Fruit fly (Drosophila melanogaster) whole organism, pupa: ENCODE measurements around the gene Dph4.
A peak's percentile ranks its signal among the peaks of the same experiment; 100 is the strongest.

ENCODE experiments used
- CG10348 ChIP-seq: fragments of 200-800 bp; sonication (Bioruptor generic); IDR thresholded peaks from 2 replicates; pipeline ENCODE4 v1.3.6; 2022; ENCODE audit warnings: missing biosample characterization, missing genetic modification characterization
- CG12605 ChIP-seq: fragments of 200-800 bp; sonication (Bioruptor generic); IDR thresholded peaks from 2 replicates; pipeline ENCODE4 v1.3.6; 2022; ENCODE audit warnings: missing biosample characterization, missing genetic modification characterization
- CG13204 ChIP-seq: fragments of 200-800 bp; sonication (Bioruptor generic); optimal IDR thresholded peaks from 2 replicates; lab custom pipeline; 2018; ENCODE audit warnings: missing biosample characterization, mild to moderate bottlenecking, missing genetic modification characterization, moderate library complexity
- CG14655 ChIP-seq: fragments of 200-800 bp; sonication (Bioruptor generic); optimal IDR thresholded peaks from 3 replicates; lab custom pipeline; 2017; ENCODE audit warnings: mild to moderate bottlenecking, missing biosample characterization, missing genetic modification reagents, missing genetic modification characterization
- CG15710 ChIP-seq: fragments of 200-800 bp; sonication (Bioruptor generic); optimal IDR thresholded peaks from 2 replicates; lab custom pipeline; 2018; ENCODE audit warnings: missing biosample characterization, mild to moderate bottlenecking, missing genetic modification characterization, moderate library complexity
- CG17806 ChIP-seq: fragments of 200-800 bp; sonication (Bioruptor generic); optimal IDR thresholded peaks from 2 replicates; lab custom pipeline; 2018; ENCODE audit warnings: missing biosample characterization, mild to moderate bottlenecking, missing genetic modification characterization, moderate library complexity
- CG32121 ChIP-seq: fragments of 200-800 bp; sonication (Bioruptor generic); IDR thresholded peaks from 2 replicates; pipeline ENCODE4 v1.3.6; 2022; ENCODE audit warnings: missing biosample characterization, missing genetic modification characterization
- CG34367 ChIP-seq: fragments of 200-800 bp; sonication (Bioruptor generic); optimal IDR thresholded peaks from 2 replicates; lab custom pipeline; 2018; ENCODE audit warnings: missing biosample characterization, mild to moderate bottlenecking, missing genetic modification characterization
- CG4496 ChIP-seq: fragments of 200-800 bp; sonication (Bioruptor generic); IDR thresholded peaks from 3 replicates; pipeline ENCODE4 v1.3.6; 2022; ENCODE audit warnings: missing biosample characterization, missing genetic modification characterization
- CG8159 ChIP-seq: fragments of 200-800 bp; sonication (Bioruptor generic); optimal IDR thresholded peaks from 3 replicates; lab custom pipeline; 2018; ENCODE audit warnings: missing biosample characterization, mild to moderate bottlenecking, missing genetic modification characterization, moderate library complexity
- CG8301 ChIP-seq: fragments of 200-800 bp; sonication (Bioruptor generic); optimal IDR thresholded peaks from 2 replicates; lab custom pipeline; 2018; ENCODE audit warnings: missing biosample characterization, mild to moderate bottlenecking, missing genetic modification characterization
- CG9948 ChIP-seq: fragments of 200-800 bp; sonication (Bioruptor generic); optimal IDR thresholded peaks from 2 replicates; lab custom pipeline; 2018; ENCODE audit warnings: missing biosample characterization, mild to moderate bottlenecking, missing genetic modification characterization, moderate library complexity
- D1 ChIP-seq: fragments of 200-800 bp; sonication (Bioruptor generic); optimal IDR thresholded peaks from 2 replicates; lab custom pipeline; 2018; ENCODE audit warnings: missing biosample characterization, mild to moderate bottlenecking, missing genetic modification characterization, moderate library complexity
- EcR ChIP-seq: fragments of 200-800 bp; sonication (Bioruptor generic); optimal IDR thresholded peaks from 3 replicates; lab custom pipeline; 2019; ENCODE audit warnings: missing biosample characterization, missing genetic modification characterization, mild to moderate bottlenecking, moderate library complexity, missing genetic modification reagents
- Ets98B ChIP-seq: fragments of 200-800 bp; sonication (Bioruptor generic); IDR thresholded peaks from 2 replicates; pipeline ENCODE4 v1.3.6; 2022; ENCODE audit warnings: missing biosample characterization, missing genetic modification characterization
- Pif1A ChIP-seq: fragments of 200-800 bp; sonication (Bioruptor generic); optimal IDR thresholded peaks from 3 replicates; lab custom pipeline; 2016; ENCODE audit warnings: missing biosample characterization, missing genetic modification characterization
- Pif1B ChIP-seq: fragments of 200-800 bp; sonication (Bioruptor generic); optimal IDR thresholded peaks from 3 replicates; lab custom pipeline; 2016; ENCODE audit warnings: missing biosample characterization, missing genetic modification characterization
- Snoo ChIP-seq: fragments of 200-800 bp; sonication (Bioruptor generic); optimal IDR thresholded peaks from 3 replicates; lab custom pipeline; 2017; ENCODE audit warnings: missing biosample characterization, mild to moderate bottlenecking, missing genetic modification characterization, inconsistent platforms
- fd96Ca ChIP-seq: fragments of 200-800 bp; sonication (Bioruptor generic); IDR thresholded peaks from 3 replicates; pipeline ENCODE4 v1.3.6; 2022; ENCODE audit warnings: missing biosample characterization, missing genetic modification characterization
- gl ChIP-seq: fragments of 200-800 bp; sonication (Bioruptor generic); optimal IDR thresholded peaks from 2 replicates; lab custom pipeline; 2018; ENCODE audit warnings: missing biosample characterization, mild to moderate bottlenecking, missing genetic modification characterization
- rn ChIP-seq: fragments of 200-800 bp; sonication (Bioruptor generic); IDR thresholded peaks from 2 replicates; pipeline ENCODE4 v1.3.6; 2022; ENCODE audit warnings: missing biosample characterization, missing genetic modification characterization

The Dph4 gene

DNA sequence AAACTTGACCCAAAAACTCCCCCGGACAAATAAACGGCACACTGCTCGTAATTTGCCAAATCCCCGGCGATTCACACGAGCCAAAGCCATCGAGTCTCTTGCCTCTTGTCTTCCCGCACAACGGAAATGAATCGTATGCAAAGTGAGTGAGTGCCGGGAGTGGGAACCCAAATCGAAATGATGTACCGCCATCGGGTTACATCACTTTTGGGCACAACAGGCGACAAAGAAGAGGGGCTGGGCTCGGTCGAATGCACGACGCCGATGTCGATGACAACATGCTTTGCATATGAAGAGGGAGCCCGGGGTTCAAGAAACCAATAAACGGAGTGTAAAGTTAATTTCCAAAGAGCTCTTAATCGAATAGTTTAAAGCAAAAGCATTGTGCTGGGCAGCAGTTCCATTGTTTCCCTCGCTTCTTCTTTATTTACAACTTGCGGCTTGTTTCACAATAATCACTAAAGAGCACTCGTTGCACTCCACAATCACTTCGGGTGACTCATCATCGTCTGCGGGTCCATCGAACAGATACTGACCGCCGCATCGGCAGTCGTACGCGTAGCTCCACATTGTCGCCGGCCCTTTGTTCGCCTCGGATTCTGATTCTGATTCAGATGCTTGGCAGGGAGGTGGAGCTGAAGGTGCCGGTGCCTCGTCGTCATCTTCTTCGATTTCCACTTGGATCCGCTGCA lies 2.1 kb downstream of the Dph4 start:
- TF ChIP-seq CG14655 (GFP tag; lab: Kevin White, UChicago) (peak; percentile 14), CG17806 (tag; lab: Kevin White, UChicago) (no peak), CG34367 (tag; lab: Kevin White, UChicago) (peak; percentile 18), CG12605 (GFP tag; lab: Robert Waterston, UW) (peak; percentile 50), CG13204 (GFP tag; lab: Kevin White, UChicago) (peak; percentile 77), Ets98B (no peak; the same call in 1 of the 2 replicates), CG8159 (tag; lab: Kevin White, UChicago) (peak; percentile 27), gl (tag; lab: Kevin White, UChicago) (peak; percentile 82), Pif1B (no peak), rn (GFP tag; lab: Robert Waterston, UW) (no peak), EcR (GFP tag; lab: Kevin White, UChicago) (peak; percentile 94), fd96Ca (0 out of 3 replicates have a peak, but pooled peaks have one; percentile 45), CG4496 (GFP tag; lab: Robert Waterston, UW) (peak; percentile 42; the same call in 1 of the 3 replicates), CG8301 (tag; lab: Kevin White, UChicago) (peak; percentile 4), Pif1A (GFP tag; lab: Kevin White, UChicago) (peak; percentile 4)

DNA sequence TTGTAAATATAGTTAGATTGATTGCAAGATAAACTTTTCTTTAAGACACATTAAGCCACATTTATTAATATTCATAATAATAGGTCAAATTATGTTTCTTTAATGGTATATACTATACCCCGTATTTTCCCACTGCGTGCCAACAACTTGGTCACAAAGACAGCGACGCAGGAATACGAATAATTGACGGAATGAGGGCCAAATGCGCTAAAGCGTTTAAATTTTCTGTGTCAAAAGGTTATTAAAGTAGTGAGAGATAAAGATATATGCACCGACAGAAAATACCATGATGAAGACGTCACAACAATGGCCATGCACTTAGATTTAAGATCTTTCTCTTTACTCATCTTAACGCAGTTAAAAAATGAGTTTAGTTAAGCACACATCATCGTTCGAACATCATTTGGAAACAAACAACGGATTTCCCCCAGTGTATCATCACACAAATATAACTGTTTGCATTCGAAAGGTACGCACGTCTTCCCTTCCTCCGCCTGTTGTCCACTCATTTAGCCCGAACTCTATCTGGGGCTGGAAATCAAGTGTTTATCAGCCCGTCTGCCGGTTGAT lies 3.5 kb downstream of the Dph4 start:
- peak; percentile 58 for TF ChIP-seq CG8301 (tag; lab: Kevin White, UChicago)
- TF ChIP-seq CG17806 (tag; lab: Kevin White, UChicago) = peak; percentile 45
- TF ChIP-seq Pif1A (GFP tag; lab: Kevin White, UChicago) = peak; percentile 61
- peak; percentile 51 for TF ChIP-seq rn (GFP tag; lab: Robert Waterston, UW)
- TF ChIP-seq CG14655 (GFP tag; lab: Kevin White, UChicago) = peak; percentile 79
- TF ChIP-seq CG9948 = peak; percentile 41
- TF ChIP-seq CG34367 (tag; lab: Kevin White, UChicago) = peak; percentile 30
- TF ChIP-seq CG12605 (GFP tag; lab: Robert Waterston, UW) = peak; percentile 30
- peak; percentile 60 for TF ChIP-seq Snoo (tag; lab: Kevin White, UChicago)
- peak; percentile 34 for TF ChIP-seq Pif1B
- peak; percentile 70 for TF ChIP-seq CG8159 (tag; lab: Kevin White, UChicago)
- TF ChIP-seq EcR (GFP tag; lab: Kevin White, UChicago) = no peak
- peak; percentile 14 for TF ChIP-seq gl (tag; lab: Kevin White, UChicago)
- 0 out of 3 replicates have a peak, but pooled peaks have one; percentile 45 for TF ChIP-seq CG4496 (GFP tag; lab: Robert Waterston, UW)
- no peak for TF ChIP-seq D1 (tag; lab: Kevin White, UChicago)
- TF ChIP-seq CG10348 = no peak
- peak; percentile 64; the same call in 1 of the 3 replicates for TF ChIP-seq fd96Ca
- no peak for TF ChIP-seq CG13204 (GFP tag; lab: Kevin White, UChicago)
- peak; percentile 60 for TF ChIP-seq CG15710
- TF ChIP-seq CG32121 (GFP tag; lab: Robert Waterston, UW) = peak; percentile 33; the same call in 1 of the 2 replicates
- no peak; the same call in 1 of the 2 replicates for TF ChIP-seq Ets98B

DNA sequence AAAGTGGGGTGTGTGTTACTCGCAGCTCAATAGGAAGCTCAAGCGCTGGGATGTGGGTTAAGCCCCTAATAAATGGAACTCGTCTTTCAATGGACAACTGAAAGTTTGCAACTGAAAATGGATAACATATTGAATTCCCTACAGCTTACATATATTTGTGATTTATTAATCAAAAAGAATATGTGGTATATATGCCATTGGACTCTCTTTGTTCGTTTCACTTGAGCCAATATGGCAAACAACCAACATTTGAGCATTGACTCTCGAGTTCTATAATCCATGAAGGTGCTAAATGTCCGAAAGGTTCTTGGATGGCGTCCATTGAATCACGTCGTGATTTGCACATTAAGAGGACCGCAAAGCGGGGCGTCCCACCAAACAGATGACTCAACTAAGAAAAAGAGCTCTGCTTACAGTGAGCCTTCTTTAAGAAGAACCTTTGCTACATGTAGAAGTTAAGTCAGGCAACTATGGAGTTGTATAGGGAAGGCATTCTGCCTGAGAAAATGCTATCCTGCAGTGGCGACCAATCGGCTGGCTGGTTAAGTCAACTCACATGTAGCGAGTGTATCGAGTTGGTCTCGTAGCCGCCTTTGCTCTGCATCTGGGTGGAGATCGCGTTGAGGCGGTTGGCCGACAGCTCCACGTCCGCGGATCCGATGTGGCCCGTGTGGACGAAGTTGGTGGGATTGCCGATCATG lies 5.9 kb downstream of the Dph4 start:
- TF ChIP-seq CG15710 (peak; percentile 50), CG9948 (peak; percentile 32), fd96Ca (peak; percentile 63), CG13204 (GFP tag; lab: Kevin White, UChicago) (no peak), Ets98B (peak; percentile 55), Pif1A (GFP tag; lab: Kevin White, UChicago) (peak; percentile 16), rn (GFP tag; lab: Robert Waterston, UW) (no peak), D1 (tag; lab: Kevin White, UChicago) (no peak), gl (tag; lab: Kevin White, UChicago) (peak; percentile 7), CG32121 (GFP tag; lab: Robert Waterston, UW) (peak; percentile 56), Pif1B (no peak), CG12605 (GFP tag; lab: Robert Waterston, UW) (no peak), CG4496 (GFP tag; lab: Robert Waterston, UW) (peak; percentile 46; the same call in 2 of the 3 replicates), CG10348 (no peak), CG17806 (tag; lab: Kevin White, UChicago) (peak; percentile 22), CG14655 (GFP tag; lab: Kevin White, UChicago) (no peak), CG8301 (tag; lab: Kevin White, UChicago) (peak; percentile 53), CG8159 (tag; lab: Kevin White, UChicago) (peak; percentile 34), CG34367 (tag; lab: Kevin White, UChicago) (no peak), EcR (GFP tag; lab: Kevin White, UChicago) (no peak), Snoo (tag; lab: Kevin White, UChicago) (peak; percentile 22)

DNA sequence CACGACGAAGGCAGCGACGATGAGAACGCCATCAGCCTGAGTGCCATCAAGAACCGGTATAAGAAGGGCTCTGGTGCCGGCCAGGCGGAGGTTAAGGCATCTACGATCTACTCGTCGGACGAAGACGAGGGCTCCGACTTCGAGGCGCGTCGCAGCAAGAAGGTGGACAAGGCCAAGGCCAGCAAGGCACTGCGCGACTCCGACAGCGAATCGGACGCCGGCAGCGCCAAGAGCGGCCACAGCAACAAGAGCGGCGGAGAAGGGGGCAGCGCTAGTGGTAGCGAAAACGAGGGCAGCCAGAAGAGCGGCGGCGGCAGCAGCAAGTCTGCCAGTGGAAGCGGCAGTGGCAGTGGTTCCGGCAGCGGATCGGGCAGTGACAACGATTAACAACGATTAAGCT lies 8.4 kb downstream of the Dph4 start:
- TF ChIP-seq EcR (GFP tag; lab: Kevin White, UChicago) (peak; percentile 85), Pif1A (GFP tag; lab: Kevin White, UChicago) (no peak), CG13204 (GFP tag; lab: Kevin White, UChicago) (peak; percentile 79), gl (tag; lab: Kevin White, UChicago) (no peak), CG4496 (GFP tag; lab: Robert Waterston, UW) (no peak), CG32121 (GFP tag; lab: Robert Waterston, UW) (no peak), CG17806 (tag; lab: Kevin White, UChicago) (no peak), Snoo (tag; lab: Kevin White, UChicago) (no peak), CG14655 (GFP tag; lab: Kevin White, UChicago) (no peak), CG9948 (no peak), Ets98B (no peak)
